Worm (Caenorhabditis elegans): Measurements from ENCODE around the gene cest-9.1.

cest-9.1 gene

ce11 chrX:12210145-12211032, 15.6 kb upstream of the cest-9.1 start:
- TF ChIP-seq nhr-76 (tag; optimal IDR thresholded peaks at IDR 0.05) (no peak), ces-1 (GFP tag; optimal IDR thresholded peaks at IDR 0.05) (no peak), ceh-83 (GFP tag; optimal IDR thresholded peaks at IDR 0.05) (no peak), sem-2 (GFP tag; optimal IDR thresholded peaks at IDR 0.05) (no peak), lsy-2 (tag; optimal IDR thresholded peaks at IDR 0.05) (no peak), nhr-28 (tag; optimal IDR thresholded peaks at IDR 0.05) (no peak), lin-32 (GFP tag; optimal IDR thresholded peaks at IDR 0.05) (no peak), zip-8 (tag; optimal IDR thresholded peaks at IDR 0.05) (no peak), ceh-39 (tag; optimal IDR thresholded peaks at IDR 0.05) (no peak), hlh-1 (tag; optimal IDR thresholded peaks at IDR 0.05) (no peak), nhr-237 (tag; optimal IDR thresholded peaks at IDR 0.05) (no peak), M03D4.4 (tag; optimal IDR thresholded peaks at IDR 0.05) (no peak), pha-4 (tag; optimal IDR thresholded peaks at IDR 0.05) (no peak), nhr-12 (tag; optimal IDR thresholded peaks at IDR 0.05) (no peak), mep-1 (tag; optimal IDR thresholded peaks at IDR 0.05) (no peak)

ce11 chrX:12212801-12213200, 13.2 kb upstream of the cest-9.1 start, which contains the start of gene cab-1:
Gene cab-1 (minus strand): TSS chrX:12212901.
- TF ChIP-seq snpc-4 (tag; optimal IDR thresholded peaks at IDR 0.05) (no peak), nhr-2 (tag; optimal IDR thresholded peaks at IDR 0.05) (no peak), elt-1 (tag; optimal IDR thresholded peaks at IDR 0.05; ENCODE audit: borderline replicate concordance, insufficient read depth) (no peak), flh-1 (GFP tag; optimal IDR thresholded peaks at IDR 0.05) (no peak), sem-2 (GFP tag; optimal IDR thresholded peaks at IDR 0.05) (no peak), M03D4.4 (tag; optimal IDR thresholded peaks at IDR 0.05) (no peak), hlh-1 (tag; optimal IDR thresholded peaks at IDR 0.05) (no peak), pha-4 (tag; optimal IDR thresholded peaks at IDR 0.05) (no peak), zip-8 (tag; optimal IDR thresholded peaks at IDR 0.05) (no peak), unc-62 (GFP tag; optimal IDR thresholded peaks at IDR 0.05) (no peak), lin-13 (tag; optimal IDR thresholded peaks at IDR 0.05) (no peak), blmp-1 (tag; optimal IDR thresholded peaks at IDR 0.05) (no peak), ces-1 (GFP tag; optimal IDR thresholded peaks at IDR 0.05) (no peak), tbx-8 (GFP tag; optimal IDR thresholded peaks at IDR 0.05) (no peak), elt-3 (tag; optimal IDR thresholded peaks at IDR 0.05) (no peak)

- TF ChIP-seq mep-1 (tag; optimal IDR thresholded peaks at IDR 0.05) (no peak), pha-4 (tag; optimal IDR thresholded peaks at IDR 0.05) (no peak), unc-62 (GFP tag; optimal IDR thresholded peaks at IDR 0.05) (no peak), nhr-2 (tag; optimal IDR thresholded peaks at IDR 0.05) (no peak), M03D4.4 (tag; optimal IDR thresholded peaks at IDR 0.05) (no peak), nhr-28 (tag; optimal IDR thresholded peaks at IDR 0.05) (no peak), lin-32 (GFP tag; optimal IDR thresholded peaks at IDR 0.05) (no peak), bed-3 (GFP tag; optimal IDR thresholded peaks at IDR 0.05) (no peak), ham-2 (GFP tag; optimal IDR thresholded peaks at IDR 0.05) (no peak), blmp-1 (tag; optimal IDR thresholded peaks at IDR 0.05) (no peak), zip-8 (tag; optimal IDR thresholded peaks at IDR 0.05) (no peak), mls-2 (tag; optimal IDR thresholded peaks at IDR 0.05) (no peak), hlh-1 (tag; optimal IDR thresholded peaks at IDR 0.05) (no peak), elt-3 (tag; optimal IDR thresholded peaks at IDR 0.05) (no peak)
These were observed 9.0 kb upstream of the cest-9.1 start, which contains the start of gene C23H4.8 for ce11 chrX:12216943-12217342. Gene C23H4.8 (plus strand): TSS chrX:12217243.

ce11 chrX:12219477-12219876, 6.5 kb upstream of the cest-9.1 start, which contains the start of gene cest-8:
Gene cest-8 (plus strand): TSS chrX:12219660.
- no peak for TF ChIP-seq nhr-28 (tag; optimal IDR thresholded peaks at IDR 0.05)
- TF ChIP-seq ceh-39 (tag; optimal IDR thresholded peaks at IDR 0.05), result no peak
- TF ChIP-seq ceh-43 (GFP tag; optimal IDR thresholded peaks at IDR 0.05), result no peak
- no peak for TF ChIP-seq lsy-2 (tag; optimal IDR thresholded peaks at IDR 0.05)
- TF ChIP-seq elt-3 (tag; optimal IDR thresholded peaks at IDR 0.05), result no peak
- no peak for TF ChIP-seq snpc-4 (tag; optimal IDR thresholded peaks at IDR 0.05)
- no peak for TF ChIP-seq unc-39 (tag; optimal IDR thresholded peaks at IDR 0.05)
- TF ChIP-seq unc-62 (GFP tag; optimal IDR thresholded peaks at IDR 0.05), result no peak
- no peak for TF ChIP-seq bed-3 (GFP tag; optimal IDR thresholded peaks at IDR 0.05)
- TF ChIP-seq cnd-1 (tag; optimal IDR thresholded peaks at IDR 0.05), result no peak
- no peak for TF ChIP-seq nhr-237 (tag; optimal IDR thresholded peaks at IDR 0.05)
- no peak for TF ChIP-seq nhr-12 (tag; optimal IDR thresholded peaks at IDR 0.05)
- no peak for TF ChIP-seq ztf-11 (tag; optimal IDR thresholded peaks at IDR 0.05)
- TF ChIP-seq pha-4 (tag; optimal IDR thresholded peaks at IDR 0.05), result no peak
- no peak for TF ChIP-seq nhr-2 (tag; optimal IDR thresholded peaks at IDR 0.05)
- no peak for TF ChIP-seq lin-13 (tag; optimal IDR thresholded peaks at IDR 0.05)
- no peak for TF ChIP-seq zip-8 (tag; optimal IDR thresholded peaks at IDR 0.05)
- TF ChIP-seq drap-1 (GFP tag; optimal IDR thresholded peaks at IDR 0.05), result no peak
- no peak for TF ChIP-seq sptf-1 (tag; optimal IDR thresholded peaks at IDR 0.05)
